Fruit fly (Drosophila melanogaster) whole organism, adult: Measurements from ENCODE around the gene HHEX.
A peak's percentile ranks its signal among the peaks of the same experiment; 100 is the strongest.

Experiments used
- CG12768 ChIP-seq: fragments of 200-800 bp; sonication (Bioruptor generic); optimal IDR thresholded peaks from 2 replicates; lab custom pipeline; 2017; ENCODE audit warnings: missing biosample characterization, missing genetic modification characterization, mild to moderate bottlenecking, moderate library complexity, missing genetic modification reagents
- CG5204 ChIP-seq: fragments of 200-800 bp; sonication (Bioruptor generic); optimal IDR thresholded peaks from 2 replicates; lab custom pipeline; 2016; ENCODE audit warnings: missing biosample characterization, missing genetic modification characterization
- CG7101 ChIP-seq: fragments of 200-800 bp; sonication (Bioruptor generic); optimal IDR thresholded peaks from 2 replicates; lab custom pipeline; 2018; ENCODE audit warnings: missing biosample characterization, mild to moderate bottlenecking, missing genetic modification characterization, moderate library complexity
- kay ChIP-seq: fragments of 200-800 bp; sonication (Bioruptor generic); peaks from one replicate; lab custom pipeline; 2016; ENCODE audit warnings: missing biosample characterization, missing genetic modification characterization, borderline replicate concordance
- pad ChIP-seq: fragments of 200-800 bp; sonication (Bioruptor generic); optimal IDR thresholded peaks from 3 replicates; lab custom pipeline; 2017; ENCODE audit warnings: missing biosample characterization, missing genetic modification characterization, mild to moderate bottlenecking, moderate library complexity, missing genetic modification reagents
- toe ChIP-seq: fragments of 200-800 bp; sonication (Bioruptor generic); optimal IDR thresholded peaks from 2 replicates; lab custom pipeline; 2016; ENCODE audit warnings: missing biosample characterization, missing genetic modification characterization

DNA sequence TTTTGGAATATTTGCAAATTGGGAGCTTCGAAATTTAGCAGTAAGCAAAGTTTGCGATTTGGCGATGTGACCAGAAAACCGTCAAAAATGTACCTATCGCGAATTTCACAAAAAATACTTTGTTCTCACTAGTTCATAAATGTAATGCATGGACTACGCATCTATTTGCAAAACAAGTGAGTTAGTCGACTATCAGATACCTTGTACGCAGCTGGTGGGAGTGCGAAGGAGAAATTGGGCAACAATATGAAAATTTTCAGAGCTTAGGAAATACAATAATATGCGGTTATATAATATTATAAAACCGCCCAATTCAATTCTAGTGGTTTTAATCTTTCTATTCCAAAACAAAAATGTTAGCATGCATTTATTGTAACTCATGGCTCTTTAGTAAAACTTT is 38.1 kb upstream of the HHEX start, which contains the start of gene Bdbt:
- TF ChIP-seq kay (GFP tag; lab: Kevin White, UChicago), result no peak
- TF ChIP-seq CG5204 (GFP tag; lab: Kevin White, UChicago), result no peak
- peak; percentile 7 for TF ChIP-seq CG12768 (GFP tag; lab: Kevin White, UChicago)
- peak; percentile 32 for TF ChIP-seq CG7101 (tag; lab: Kevin White, UChicago)
- no peak for TF ChIP-seq pad (GFP tag; lab: Kevin White, UChicago)
- TF ChIP-seq toe (GFP tag; lab: Kevin White, UChicago), result no peak
